Worm (Caenorhabditis elegans): ENCODE data around the gene Y48A5A.1.

The Y48A5A.1 gene

ce11 chrIV:2008920-2009319 is 43.6 kb downstream of the Y48A5A.1 start:
- TF ChIP-seq dve-1 (tag; optimal IDR thresholded peaks at IDR 0.05) (no peak), nhr-11 (tag; optimal IDR thresholded peaks at IDR 0.05) (no peak)
